Fruit fly (Drosophila melanogaster) whole organism, pupa: ENCODE data around the gene CG17217.

ENCODE experiments used
- CG10348 ChIP-seq: fragments of 200-800 bp; sonication (Bioruptor generic); IDR thresholded peaks from 2 replicates; pipeline ENCODE4 v1.3.6; 2022; ENCODE audit warnings: missing biosample characterization, missing genetic modification characterization
- CG12605 ChIP-seq: fragments of 200-800 bp; sonication (Bioruptor generic); IDR thresholded peaks from 2 replicates; pipeline ENCODE4 v1.3.6; 2022; ENCODE audit warnings: missing biosample characterization, missing genetic modification characterization
- CG13204 ChIP-seq: fragments of 200-800 bp; sonication (Bioruptor generic); optimal IDR thresholded peaks from 2 replicates; lab custom pipeline; 2018; ENCODE audit warnings: missing biosample characterization, mild to moderate bottlenecking, missing genetic modification characterization, moderate library complexity
- CG14655 ChIP-seq: fragments of 200-800 bp; sonication (Bioruptor generic); optimal IDR thresholded peaks from 3 replicates; lab custom pipeline; 2017; ENCODE audit warnings: mild to moderate bottlenecking, missing biosample characterization, missing genetic modification reagents, missing genetic modification characterization
- CG15710 ChIP-seq: fragments of 200-800 bp; sonication (Bioruptor generic); optimal IDR thresholded peaks from 2 replicates; lab custom pipeline; 2018; ENCODE audit warnings: missing biosample characterization, mild to moderate bottlenecking, missing genetic modification characterization, moderate library complexity
- CG34367 ChIP-seq: fragments of 200-800 bp; sonication (Bioruptor generic); optimal IDR thresholded peaks from 2 replicates; lab custom pipeline; 2018; ENCODE audit warnings: missing biosample characterization, mild to moderate bottlenecking, missing genetic modification characterization
- CG4496 ChIP-seq: fragments of 200-800 bp; sonication (Bioruptor generic); IDR thresholded peaks from 3 replicates; pipeline ENCODE4 v1.3.6; 2022; ENCODE audit warnings: missing biosample characterization, missing genetic modification characterization
- CG8301 ChIP-seq: fragments of 200-800 bp; sonication (Bioruptor generic); optimal IDR thresholded peaks from 2 replicates; lab custom pipeline; 2018; ENCODE audit warnings: missing biosample characterization, mild to moderate bottlenecking, missing genetic modification characterization
- CG9948 ChIP-seq: fragments of 200-800 bp; sonication (Bioruptor generic); optimal IDR thresholded peaks from 2 replicates; lab custom pipeline; 2018; ENCODE audit warnings: missing biosample characterization, mild to moderate bottlenecking, missing genetic modification characterization, moderate library complexity
- EcR ChIP-seq: fragments of 200-800 bp; sonication (Bioruptor generic); optimal IDR thresholded peaks from 3 replicates; lab custom pipeline; 2019; ENCODE audit warnings: missing biosample characterization, missing genetic modification characterization, mild to moderate bottlenecking, moderate library complexity, missing genetic modification reagents
- Pif1A ChIP-seq: fragments of 200-800 bp; sonication (Bioruptor generic); optimal IDR thresholded peaks from 3 replicates; lab custom pipeline; 2016; ENCODE audit warnings: missing biosample characterization, missing genetic modification characterization
- fd96Ca ChIP-seq: fragments of 200-800 bp; sonication (Bioruptor generic); IDR thresholded peaks from 3 replicates; pipeline ENCODE4 v1.3.6; 2022; ENCODE audit warnings: missing biosample characterization, missing genetic modification characterization
- gl ChIP-seq: fragments of 200-800 bp; sonication (Bioruptor generic); optimal IDR thresholded peaks from 2 replicates; lab custom pipeline; 2018; ENCODE audit warnings: missing biosample characterization, mild to moderate bottlenecking, missing genetic modification characterization

- TF ChIP-seq CG13204 (GFP tag; lab: Kevin White, UChicago) (no peak), Pif1A (GFP tag; lab: Kevin White, UChicago) (no peak), EcR (no peak), CG15710 (tag; lab: Kevin White, UChicago) (no peak), CG9948 (tag; lab: Kevin White, UChicago) (no peak), CG4496 (GFP tag; lab: Robert Waterston, UW) (no peak), CG34367 (tag; lab: Kevin White, UChicago) (no peak), CG12605 (no peak), fd96Ca (GFP tag; lab: Robert Waterston, UW) (no peak), CG10348 (no peak), gl (tag; lab: Kevin White, UChicago) (no peak), CG14655 (GFP tag; lab: Kevin White, UChicago) (no peak), CG8301 (tag; lab: Kevin White, UChicago) (no peak)
Observed at dm6 chr2L:12172536-12173234, 2.3 kb downstream of the CG17217 start, which contains the start of the genes CG6583 and crok.
